Worm (Caenorhabditis elegans): ENCODE data around the gene eef-1B.1.
A peak's percentile ranks its signal among the peaks of the same experiment; 100 is the strongest.

eef-1B.1 gene

ce11 chrIII:7981233-7981632, 8.0 kb upstream of the eef-1B.1 start:
- no peak for TF ChIP-seq eor-1 (tag; optimal IDR thresholded peaks at IDR 0.05)
- no peak for TF ChIP-seq nhr-77 (tag; optimal IDR thresholded peaks at IDR 0.05)
- TF ChIP-seq pqm-1 (tag; optimal IDR thresholded peaks at IDR 0.05) = no peak
- no peak for TF ChIP-seq nhr-28 (tag; optimal IDR thresholded peaks at IDR 0.05)
- no peak for TF ChIP-seq nhr-25 (tag; optimal IDR thresholded peaks at IDR 0.05)
- TF ChIP-seq fkh-2 (tag; optimal IDR thresholded peaks at IDR 0.05) = no peak
- TF ChIP-seq nhr-23 (tag; optimal IDR thresholded peaks at IDR 0.05) = no peak
- TF ChIP-seq nhr-11 (tag; optimal IDR thresholded peaks at IDR 0.05) = no peak
- no peak for TF ChIP-seq zag-1 (tag; optimal IDR thresholded peaks at IDR 0.05)
- no peak for TF ChIP-seq fos-1 (tag; optimal IDR thresholded peaks at IDR 0.05)

DNA sequence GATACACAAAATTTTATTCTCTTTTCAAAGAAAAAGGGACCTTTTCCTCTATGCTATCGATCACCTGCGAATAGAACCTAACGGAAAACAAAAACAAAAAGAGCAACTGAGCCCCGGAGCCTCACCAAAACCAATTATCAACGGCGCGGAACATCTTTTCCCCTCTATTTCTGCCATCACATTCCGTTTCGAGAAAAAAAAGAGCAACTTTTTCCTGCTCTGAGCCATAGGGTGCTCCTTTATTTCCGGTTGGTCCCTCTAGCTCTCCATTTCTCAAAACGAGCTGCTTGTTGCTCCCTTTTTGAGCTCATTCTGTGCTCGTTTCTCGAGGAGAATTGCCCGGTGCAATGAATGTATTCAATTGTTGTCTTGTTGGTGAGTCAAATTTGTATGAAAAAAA, 6.5 kb upstream of the eef-1B.1 start, which contains the start of gene clp-1:
clp-1 (plus strand) TSS at position 301 of the 400 bp plus-strand sequence.
- TF ChIP-seq lin-39 (tag; optimal IDR thresholded peaks at IDR 0.05) (peak; percentile 26), jun-1 (tag; optimal IDR thresholded peaks at IDR 0.05) (no peak), ama-1 (optimal IDR thresholded peaks at IDR 0.05) (peak; percentile 28), fos-1 (tag; optimal IDR thresholded peaks at IDR 0.05) (no peak)

- peak; percentile 57 for TF ChIP-seq nfya-1 (tag; optimal IDR thresholded peaks at IDR 0.05; ENCODE audit: insufficient read depth)
- TF ChIP-seq aly-2 (tag; optimal IDR thresholded peaks at IDR 0.05) = no peak
- TF ChIP-seq unc-39 (tag; optimal IDR thresholded peaks at IDR 0.05) = no peak
- no peak for TF ChIP-seq nhr-23 (tag; optimal IDR thresholded peaks at IDR 0.05)
- TF ChIP-seq lin-15B (tag; optimal IDR thresholded peaks at IDR 0.05) = peak; percentile 10
- TF ChIP-seq mml-1 (tag; optimal IDR thresholded peaks at IDR 0.05) = no peak
- TF ChIP-seq lsy-12 (tag; optimal IDR thresholded peaks at IDR 0.05) = no peak
- no peak for TF ChIP-seq nhr-11 (tag; optimal IDR thresholded peaks at IDR 0.05)
- TF ChIP-seq mdl-1 (tag; optimal IDR thresholded peaks at IDR 0.05) = no peak
- peak; percentile 95 for TF ChIP-seq pha-4 (tag; optimal IDR thresholded peaks at IDR 0.05)
- no peak for TF ChIP-seq jun-1 (tag; optimal IDR thresholded peaks at IDR 0.05)
- TF ChIP-seq egl-5 (tag; optimal IDR thresholded peaks at IDR 0.05) = peak; percentile 64
- no peak for TF ChIP-seq ceh-28 (tag; optimal IDR thresholded peaks at IDR 0.05)
- TF ChIP-seq hmg-11 (tag; optimal IDR thresholded peaks at IDR 0.05) = peak; percentile 43
- TF ChIP-seq egl-27 (tag; optimal IDR thresholded peaks at IDR 0.05) = no peak
- peak; percentile 71 for TF ChIP-seq nhr-25 (tag; optimal IDR thresholded peaks at IDR 0.05)
- no peak for TF ChIP-seq eor-1 (tag; optimal IDR thresholded peaks at IDR 0.05)
- peak; percentile 63 for TF ChIP-seq elt-2 (tag; optimal IDR thresholded peaks at IDR 0.05)
- TF ChIP-seq lin-39 (tag; optimal IDR thresholded peaks at IDR 0.05) = no peak
- no peak for TF ChIP-seq ZK546.5 (tag; optimal IDR thresholded peaks at IDR 0.05)
- no peak for TF ChIP-seq ztf-11 (tag; optimal IDR thresholded peaks at IDR 0.05)
- TF ChIP-seq nhr-28 (tag; optimal IDR thresholded peaks at IDR 0.05) = no peak
Measured at ce11 chrIII:7978723-7979122, 5.5 kb upstream of the eef-1B.1 start.

- peak; percentile 42 for TF ChIP-seq ama-1 (optimal IDR thresholded peaks at IDR 0.05)
- TF ChIP-seq nhr-67 (tag; optimal IDR thresholded peaks at IDR 0.05) = no peak
Measured at ce11 chrIII:7978289-7978688, 5.1 kb upstream of the eef-1B.1 start.

ce11 chrIII:7977777-7978176, 4.6 kb upstream of the eef-1B.1 start, which contains the start of gene C06G4.4:
Gene C06G4.4, minus strand, starts transcription at chrIII:7977812.
- TF ChIP-seq nhr-25 (tag; optimal IDR thresholded peaks at IDR 0.05) (no peak), lsy-12 (tag; optimal IDR thresholded peaks at IDR 0.05) (no peak), egl-27 (tag; optimal IDR thresholded peaks at IDR 0.05) (no peak), elt-2 (tag; optimal IDR thresholded peaks at IDR 0.05) (no peak), hmg-11 (tag; optimal IDR thresholded peaks at IDR 0.05) (no peak), nhr-76 (tag; optimal IDR thresholded peaks at IDR 0.05) (no peak), unc-62 (GFP tag; optimal IDR thresholded peaks at IDR 0.05) (no peak), egl-5 (tag; optimal IDR thresholded peaks at IDR 0.05) (no peak), aly-2 (tag; optimal IDR thresholded peaks at IDR 0.05) (no peak), mdl-1 (tag; optimal IDR thresholded peaks at IDR 0.05) (no peak), nhr-237 (tag; optimal IDR thresholded peaks at IDR 0.05) (no peak), ceh-82 (tag; optimal IDR thresholded peaks at IDR 0.05) (no peak), nhr-77 (tag; optimal IDR thresholded peaks at IDR 0.05) (no peak)

DNA sequence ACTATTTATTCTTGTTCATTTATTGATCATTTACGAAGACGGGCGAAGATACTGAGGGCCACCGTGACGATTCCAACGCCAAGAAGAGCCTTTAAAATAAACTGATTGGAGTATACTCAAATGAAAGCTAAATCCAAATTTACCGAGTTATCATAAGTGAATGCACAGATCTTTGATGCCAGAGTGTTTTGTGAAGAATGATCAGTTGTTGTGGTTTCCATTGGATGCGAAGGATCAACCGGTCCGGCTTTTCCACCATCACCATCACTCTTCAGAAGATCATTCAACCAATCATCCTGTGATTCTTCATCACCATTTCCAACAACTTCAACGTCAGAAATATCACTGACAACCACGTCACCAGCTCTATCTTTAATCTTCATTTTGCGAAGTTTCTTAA, 4.0 kb upstream of the eef-1B.1 start:
- TF ChIP-seq nhr-23 (tag; optimal IDR thresholded peaks at IDR 0.05) (no peak), lsy-12 (tag; optimal IDR thresholded peaks at IDR 0.05) (peak; percentile 14), mml-1 (tag; optimal IDR thresholded peaks at IDR 0.05) (no peak), elt-2 (tag; optimal IDR thresholded peaks at IDR 0.05) (peak; percentile 19), ama-1 (optimal IDR thresholded peaks at IDR 0.05) (peak; percentile 65), egl-5 (tag; optimal IDR thresholded peaks at IDR 0.05) (no peak), nhr-43 (tag; optimal IDR thresholded peaks at IDR 0.05; ENCODE audit: poor library complexity, severe bottlenecking) (peak; percentile 28), lin-15B (tag; optimal IDR thresholded peaks at IDR 0.05) (no peak), aly-2 (tag; optimal IDR thresholded peaks at IDR 0.05) (no peak), R02D3.7 (tag; optimal IDR thresholded peaks at IDR 0.05) (peak; percentile 22)

Measured in whole organism, L3 larva.